Worm (Caenorhabditis elegans) whole organism, mixed stage, embryonic: ENCODE results near the gene alh-9.

Source experiments
- M03D4.4 ChIP-seq: sonication (generic microtip); optimal IDR thresholded peaks from 2 replicates; lab custom pipeline; 2017; ENCODE audit warnings: mild to moderate bottlenecking, missing genetic modification characterization, missing compliant biosample characterization
- bed-3 ChIP-seq: fragments of 200-800 bp; sonication (Bioruptor generic); optimal IDR thresholded peaks from 3 replicates; lab custom pipeline; 2018; ENCODE audit warnings: mild to moderate bottlenecking, missing genetic modification characterization, moderate library complexity, missing compliant biosample characterization
- blmp-1 ChIP-seq: fragments of 150-350 bp; optimal IDR thresholded peaks from 2 replicates; lab custom pipeline; 2014; ENCODE audit warnings: missing biosample characterization, missing genetic modification characterization
- ceh-39 ChIP-seq: fragments of 150-350 bp; optimal IDR thresholded peaks from 2 replicates; lab custom pipeline; 2014; ENCODE audit warnings: missing biosample characterization, missing genetic modification characterization
- ceh-43 ChIP-seq: fragments of 200-800 bp; sonication (Bioruptor generic); optimal IDR thresholded peaks from 2 replicates; lab custom pipeline; 2018; ENCODE audit warnings: mild to moderate bottlenecking, missing genetic modification characterization, moderate library complexity, missing compliant biosample characterization
- ceh-83 ChIP-seq: fragments of 200-800 bp; sonication (Bioruptor generic); optimal IDR thresholded peaks from 2 replicates; lab custom pipeline; 2018; ENCODE audit warnings: mild to moderate bottlenecking, missing genetic modification characterization, missing compliant biosample characterization
- ces-1 ChIP-seq: fragments of 150-350 bp; optimal IDR thresholded peaks from 2 replicates; lab custom pipeline; 2014; ENCODE audit warnings: missing biosample characterization, missing genetic modification reagents, missing genetic modification characterization
- cnd-1 ChIP-seq: fragments of 200-800 bp; sonication (Bioruptor generic); optimal IDR thresholded peaks from 2 replicates; lab custom pipeline; 2018; ENCODE audit warnings: mild to moderate bottlenecking, missing genetic modification characterization, missing compliant biosample characterization
- drap-1 ChIP-seq: fragments of 200-800 bp; sonication (Bioruptor generic); optimal IDR thresholded peaks from 3 replicates; lab custom pipeline; 2018; ENCODE audit warnings: mild to moderate bottlenecking, missing genetic modification characterization, missing compliant biosample characterization
- elt-1 ChIP-seq: sonication (generic microtip); optimal IDR thresholded peaks from 2 replicates; lab custom pipeline; 2017; ENCODE audit warnings: missing genetic modification characterization, mild to moderate bottlenecking, missing compliant biosample characterization, antibody characterized with exemption, moderate library complexity, borderline replicate concordance; ENCODE audit not compliant: insufficient read depth
- elt-3 ChIP-seq: fragments of 150-350 bp; optimal IDR thresholded peaks from 2 replicates; lab custom pipeline; 2014; ENCODE audit warnings: missing biosample characterization, missing genetic modification characterization
- ham-2 ChIP-seq: fragments of 200-800 bp; sonication (Bioruptor generic); optimal IDR thresholded peaks from 2 replicates; lab custom pipeline; 2018; ENCODE audit warnings: mild to moderate bottlenecking, missing genetic modification characterization, missing compliant biosample characterization
- hlh-1 ChIP-seq: fragments of 150-350 bp; optimal IDR thresholded peaks from 2 replicates; lab custom pipeline; 2014; ENCODE audit warnings: missing biosample characterization, missing genetic modification reagents, missing genetic modification characterization
- lin-13 ChIP-seq: fragments of 150-350 bp; optimal IDR thresholded peaks from 2 replicates; lab custom pipeline; 2014; ENCODE audit warnings: missing biosample characterization, missing genetic modification characterization
- lin-32 ChIP-seq: fragments of 200-800 bp; sonication (Bioruptor generic); optimal IDR thresholded peaks from 2 replicates; lab custom pipeline; 2018; ENCODE audit warnings: mild to moderate bottlenecking, missing genetic modification characterization, missing compliant biosample characterization
- lsy-2 ChIP-seq: fragments of 150-350 bp; optimal IDR thresholded peaks from 2 replicates; lab custom pipeline; 2014; ENCODE audit warnings: missing biosample characterization, missing genetic modification characterization
- mab-5 ChIP-seq: fragments of 150-350 bp; optimal IDR thresholded peaks from 2 replicates; lab custom pipeline; 2014; ENCODE audit warnings: missing biosample characterization, missing genetic modification characterization
- mep-1 ChIP-seq: fragments of 150-350 bp; optimal IDR thresholded peaks from 2 replicates; lab custom pipeline; 2017; ENCODE audit warnings: missing biosample characterization, missing genetic modification reagents, missing genetic modification characterization, inconsistent platforms
- mls-2 ChIP-seq: sonication (generic microtip); optimal IDR thresholded peaks from 2 replicates; lab custom pipeline; 2016; ENCODE audit warnings: mild to moderate bottlenecking, missing genetic modification characterization, moderate library complexity, missing compliant biosample characterization
- nhr-12 ChIP-seq: fragments of 150-350 bp; optimal IDR thresholded peaks from 2 replicates; lab custom pipeline; 2014; ENCODE audit warnings: missing biosample characterization, missing genetic modification characterization
- nhr-2 ChIP-seq: fragments of 150-350 bp; optimal IDR thresholded peaks from 2 replicates; lab custom pipeline; 2014; ENCODE audit warnings: missing biosample characterization, missing genetic modification characterization
- nhr-237 ChIP-seq: fragments of 150-350 bp; optimal IDR thresholded peaks from 2 replicates; lab custom pipeline; 2014; ENCODE audit warnings: missing biosample characterization, missing genetic modification characterization
- nhr-28 ChIP-seq: fragments of 150-350 bp; optimal IDR thresholded peaks from 2 replicates; lab custom pipeline; 2014; ENCODE audit warnings: missing biosample characterization, missing genetic modification characterization
- nhr-76 ChIP-seq: sonication (generic microtip); optimal IDR thresholded peaks from 2 replicates; lab custom pipeline; 2017; ENCODE audit warnings: missing biosample characterization, missing genetic modification characterization
- pha-4 ChIP-seq: fragments of 150-350 bp; optimal IDR thresholded peaks from 2 replicates; lab custom pipeline; 2018; ENCODE audit warnings: missing biosample characterization, missing genetic modification reagents, missing genetic modification characterization
- snpc-4 ChIP-seq: fragments of 150-350 bp; optimal IDR thresholded peaks from 2 replicates; lab custom pipeline; 2014; ENCODE audit warnings: missing biosample characterization, missing genetic modification characterization
- sptf-1 ChIP-seq: sonication (generic microtip); optimal IDR thresholded peaks from 2 replicates; lab custom pipeline; 2017; ENCODE audit warnings: mild to moderate bottlenecking, missing genetic modification characterization, moderate library complexity, missing compliant biosample characterization
- tbx-8 ChIP-seq: fragments of 200-800 bp; sonication (Bioruptor generic); optimal IDR thresholded peaks from 2 replicates; lab custom pipeline; 2018; ENCODE audit warnings: mild to moderate bottlenecking, missing genetic modification characterization, moderate library complexity, missing compliant biosample characterization
- unc-120 ChIP-seq: sonication (generic microtip); optimal IDR thresholded peaks from 2 replicates; lab custom pipeline; 2017; ENCODE audit warnings: missing genetic modification characterization, missing compliant biosample characterization; ENCODE audit not compliant: poor library complexity, severe bottlenecking
- unc-39 ChIP-seq: fragments of 150-350 bp; optimal IDR thresholded peaks from 2 replicates; lab custom pipeline; 2014; ENCODE audit warnings: missing biosample characterization, missing genetic modification characterization
- unc-62 ChIP-seq: fragments of 150-350 bp; optimal IDR thresholded peaks from 2 replicates; lab custom pipeline; 2014; ENCODE audit warnings: missing biosample characterization, missing genetic modification reagents, missing genetic modification characterization
- zip-8 ChIP-seq: fragments of 150-350 bp; optimal IDR thresholded peaks from 2 replicates; lab custom pipeline; 2014; ENCODE audit warnings: missing biosample characterization, missing genetic modification characterization
- ztf-11 ChIP-seq: fragments of 150-350 bp; optimal IDR thresholded peaks from 2 replicates; lab custom pipeline; 2014; ENCODE audit warnings: missing biosample characterization, missing genetic modification characterization

The alh-9 gene

DNA sequence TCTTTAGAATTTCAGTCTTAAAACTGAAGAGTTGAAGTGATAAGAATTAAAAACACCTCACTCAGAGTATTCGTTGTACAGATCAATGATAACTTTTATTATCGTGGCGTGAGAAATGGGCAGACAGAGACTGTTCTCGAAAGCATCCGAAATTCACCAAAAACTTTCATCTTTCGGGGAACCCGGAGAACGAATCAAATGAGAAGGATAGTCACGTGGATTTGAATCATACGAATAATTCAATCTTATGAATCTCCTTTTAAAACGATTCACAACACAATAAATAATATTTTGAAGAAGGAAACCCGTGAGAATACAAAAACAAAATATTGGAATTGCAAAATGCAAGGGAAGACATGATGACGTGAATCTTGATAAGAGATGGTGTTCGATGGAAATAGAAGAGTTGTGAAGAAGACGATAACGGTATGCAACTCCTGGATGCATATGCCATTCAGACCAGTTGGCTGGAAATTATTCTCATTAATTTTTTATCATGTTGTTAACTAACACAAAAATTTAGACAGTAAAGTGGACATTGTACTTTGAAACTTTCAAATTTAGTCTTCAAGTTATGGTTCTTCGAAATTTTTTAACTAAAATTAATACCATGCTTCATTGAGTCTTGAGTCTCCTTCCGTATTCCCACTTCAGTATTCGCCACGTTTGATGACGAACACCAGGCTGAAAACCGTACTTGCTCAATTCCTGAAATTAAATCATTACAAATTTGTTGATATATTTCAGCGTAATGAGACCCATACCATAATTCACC is 21.2 kb downstream of the alh-9 start:
- TF ChIP-seq nhr-237 (tag; lab: Kevin White, UChicago) (no peak), M03D4.4 (no peak), nhr-2 (no peak), mls-2 (no peak), cnd-1 (tag; lab: Kevin White, UChicago) (no peak), unc-62 (GFP tag; lab: Kevin White, UChicago) (no peak), nhr-12 (tag; lab: Kevin White, UChicago) (no peak), elt-1 (tag; lab: Kevin White, UChicago) (no peak)

DNA sequence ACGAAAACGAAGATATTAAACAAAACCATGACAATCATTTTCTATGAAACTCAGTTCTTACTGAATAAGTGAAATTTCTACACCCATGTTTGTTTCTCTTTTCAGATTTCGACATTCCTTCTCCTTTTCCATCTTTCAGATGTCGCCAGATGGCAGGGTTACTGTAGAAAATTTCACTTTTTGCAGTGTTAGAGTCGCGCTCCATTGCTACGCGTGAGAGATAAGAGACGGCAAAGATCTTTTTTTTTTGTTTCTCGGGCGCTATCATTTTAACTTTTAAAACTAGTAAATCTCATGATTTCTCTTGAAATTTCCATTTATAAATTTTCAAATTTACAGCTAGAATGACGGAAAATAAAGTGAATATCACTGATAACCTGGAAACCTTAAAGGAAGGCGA is 22.4 kb downstream of the alh-9 start, which contains the start of the genes mig-21 and F01F1.2:
Gene mig-21, minus strand, starts transcription at position 166 of the 400 bp plus-strand sequence.
Gene F01F1.2, plus strand, starts transcription at position 340 of the 400 bp plus-strand sequence.
- TF ChIP-seq mab-5 (tag; lab: Kevin White, UChicago) = no peak
- TF ChIP-seq hlh-1 (tag; lab: Kevin White, UChicago) = no peak
- no peak for TF ChIP-seq drap-1 (GFP tag; lab: Kevin White, UChicago)
- TF ChIP-seq blmp-1 (tag; lab: Kevin White, UChicago) = no peak
- peak; percentile 62 for TF ChIP-seq lsy-2 (tag; lab: Kevin White, UChicago)

ce11 chrIII:5879291-5879968 is 23.6 kb downstream of the alh-9 start, which contains the start of gene hpo-10:
Gene hpo-10 (plus strand): TSS chrIII:5879489.
- TF ChIP-seq blmp-1 (tag; lab: Kevin White, UChicago) (no peak), nhr-2 (no peak), ceh-43 (no peak), lin-32 (no peak), snpc-4 (tag; lab: Kevin White, UChicago) (no peak), unc-120 (tag; lab: Kevin White, UChicago) (no peak), cnd-1 (tag; lab: Kevin White, UChicago) (no peak), ham-2 (GFP tag; lab: Kevin White, UChicago) (no peak), elt-1 (tag; lab: Kevin White, UChicago) (no peak), hlh-1 (tag; lab: Kevin White, UChicago) (no peak), ceh-39 (peak; percentile 52), ceh-83 (GFP tag; lab: Kevin White, UChicago) (no peak), ces-1 (GFP tag; lab: Kevin White, UChicago) (peak; percentile 31), unc-62 (GFP tag; lab: Kevin White, UChicago) (no peak), bed-3 (GFP tag; lab: Kevin White, UChicago) (no peak)

DNA sequence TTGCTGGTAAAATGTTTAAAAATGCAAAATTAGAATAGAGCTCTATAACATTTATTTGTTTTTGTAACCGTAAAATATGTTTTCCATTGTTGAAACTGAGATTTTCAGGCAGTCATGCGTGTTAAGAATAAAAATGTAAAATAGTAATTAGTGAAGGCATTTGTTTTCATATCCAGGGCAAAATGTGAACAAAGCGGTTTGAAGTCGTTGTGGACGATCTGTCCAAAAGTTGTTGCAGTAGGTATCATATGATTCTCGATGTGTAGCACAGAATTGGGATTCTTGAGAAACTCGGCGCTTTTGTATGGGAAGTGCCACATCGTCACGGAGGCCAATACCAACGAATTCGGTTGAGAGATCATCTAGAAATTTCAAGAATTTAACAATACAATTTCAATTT is 26.5 kb downstream of the alh-9 start:
- TF ChIP-seq ceh-83 (GFP tag; lab: Kevin White, UChicago) = no peak
- no peak for TF ChIP-seq drap-1 (GFP tag; lab: Kevin White, UChicago)
- TF ChIP-seq mab-5 (tag; lab: Kevin White, UChicago) = no peak
- TF ChIP-seq ztf-11 = no peak
- no peak for TF ChIP-seq lin-32
- no peak for TF ChIP-seq blmp-1 (tag; lab: Kevin White, UChicago)
- no peak for TF ChIP-seq M03D4.4
- TF ChIP-seq mep-1 (tag; lab: Kevin White, UChicago) = no peak
- TF ChIP-seq nhr-28 (tag; lab: Kevin White, UChicago) = no peak
- no peak for TF ChIP-seq ceh-39
- TF ChIP-seq nhr-2 = no peak
- no peak for TF ChIP-seq elt-1 (tag; lab: Kevin White, UChicago)
- TF ChIP-seq unc-62 (GFP tag; lab: Kevin White, UChicago) = no peak
- no peak for TF ChIP-seq ham-2 (GFP tag; lab: Kevin White, UChicago)
- TF ChIP-seq nhr-76 (tag; lab: Kevin White, UChicago) = no peak
- no peak for TF ChIP-seq zip-8 (tag; lab: Kevin White, UChicago)
- no peak for TF ChIP-seq nhr-12 (tag; lab: Kevin White, UChicago)
- TF ChIP-seq hlh-1 (tag; lab: Kevin White, UChicago) = no peak
- TF ChIP-seq unc-120 (tag; lab: Kevin White, UChicago) = no peak
- no peak for TF ChIP-seq lin-13 (tag; lab: Kevin White, UChicago)

ce11 chrIII:5882823-5883222 is 27.0 kb downstream of the alh-9 start, which contains the start of gene F01F1.14:
Gene F01F1.14 (minus strand): TSS chrIII:5882923.
- no peak for TF ChIP-seq mab-5 (tag; lab: Kevin White, UChicago)
- no peak for TF ChIP-seq zip-8 (tag; lab: Kevin White, UChicago)
- no peak for TF ChIP-seq elt-3 (tag; lab: Kevin White, UChicago)
- no peak for TF ChIP-seq hlh-1 (tag; lab: Kevin White, UChicago)
- no peak for TF ChIP-seq ceh-39
- no peak for TF ChIP-seq nhr-76 (tag; lab: Kevin White, UChicago)
- TF ChIP-seq sptf-1 (tag; lab: Kevin White, UChicago) = no peak
- TF ChIP-seq unc-39 (tag; lab: Kevin White, UChicago) = no peak
- TF ChIP-seq tbx-8 = no peak
- TF ChIP-seq unc-62 (GFP tag; lab: Kevin White, UChicago) = no peak
- no peak for TF ChIP-seq pha-4 (tag; lab: Kevin White, UChicago)
- TF ChIP-seq ham-2 (GFP tag; lab: Kevin White, UChicago) = no peak
- no peak for TF ChIP-seq ztf-11
